Worm (Caenorhabditis elegans) whole organism, late embryonic: Measurements from ENCODE around the gene T12G3.4.

Experiments used
- ceh-48 ChIP-seq: sonication (generic microtip); optimal IDR thresholded peaks from 2 replicates; lab custom pipeline; 2016; ENCODE audit warnings: missing genetic modification characterization, inconsistent platforms, missing compliant biosample characterization
- lim-6 ChIP-seq: sonication (generic microtip); optimal IDR thresholded peaks from 2 replicates; lab custom pipeline; 2016; ENCODE audit warnings: missing genetic modification characterization, missing compliant biosample characterization

ce11 chrIV:12093819-12094218 lies 45.8 kb downstream of the T12G3.4 start, which contains the start of gene F11A10.5:
- TF ChIP-seq ceh-48 (tag; lab: Kevin White, UChicago) (peak; percentile 47), lim-6 (no peak)
